Fruit fly (Drosophila melanogaster): Measurements from ENCODE around the gene Acsf3.
A peak's percentile ranks its signal among the peaks of the same experiment; 100 is the strongest.

DNA sequence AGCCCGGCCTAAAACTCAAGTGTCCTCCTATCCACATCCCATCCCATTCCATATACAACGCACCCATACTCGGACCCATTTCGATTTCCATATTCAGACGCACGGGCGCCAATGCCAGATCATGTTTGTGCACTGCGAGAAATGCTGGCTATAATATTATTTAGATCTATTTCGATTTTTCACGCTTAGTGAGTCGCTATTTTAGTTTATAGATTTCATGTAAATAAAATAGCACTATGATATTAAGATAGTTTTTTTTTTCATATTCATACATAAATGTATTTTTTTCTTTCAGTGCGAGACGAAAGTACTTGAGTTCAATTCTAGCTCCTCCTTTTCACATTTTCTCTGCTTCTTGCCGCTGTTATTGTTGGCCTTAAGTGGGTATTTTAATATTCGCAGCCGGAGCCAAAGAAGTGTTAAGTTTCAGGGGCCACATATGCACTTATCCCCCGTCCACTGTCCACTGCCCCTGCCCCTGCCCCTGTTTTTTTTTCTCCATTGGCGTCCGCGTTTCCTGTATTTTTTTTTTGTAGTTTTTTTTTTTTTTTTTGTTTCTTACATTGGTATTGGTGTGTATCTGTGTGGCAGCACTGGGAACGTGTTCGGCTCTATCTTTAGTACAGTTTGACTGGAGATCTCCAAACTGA is 36.9 kb upstream of the Acsf3 start:
- TF ChIP-seq pad (GFP tag; optimal IDR thresholded peaks at IDR 0.05) (no peak), Clk (GFP tag; optimal IDR thresholded peaks at IDR 0.05) (no peak), tj (GFP tag; optimal IDR thresholded peaks at IDR 0.05) (no peak), cnc (optimal IDR thresholded peaks at IDR 0.05) (no peak), CG1620 (GFP tag; optimal IDR thresholded peaks at IDR 0.05) (no peak), CG14711 (tag; optimal IDR thresholded peaks at IDR 0.05) (peak; percentile 19), CG12768 (GFP tag; optimal IDR thresholded peaks at IDR 0.05) (no peak)

All from whole organism, adult.